Worm (Caenorhabditis elegans): ENCODE results near the gene affl-1.

The affl-1 gene

DNA sequence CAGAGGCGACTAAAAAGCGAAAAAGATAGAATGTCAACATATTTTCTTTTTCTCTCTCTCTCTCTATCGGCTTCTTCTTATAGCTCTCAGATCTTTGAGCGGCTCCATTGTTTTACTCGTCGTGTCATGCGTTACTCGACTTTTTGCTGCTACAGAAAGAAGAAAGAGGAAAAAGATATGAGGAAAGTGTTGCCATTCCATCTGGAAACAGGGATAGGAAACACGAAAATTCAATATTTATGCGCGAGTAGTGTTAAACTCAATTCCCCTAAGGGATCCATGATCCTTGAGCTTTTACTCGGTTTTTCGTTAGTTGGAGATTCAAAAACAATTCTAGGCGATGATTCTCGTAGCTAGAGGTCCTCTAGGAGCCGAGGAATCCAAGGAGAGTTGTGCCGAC, 15.8 kb downstream of the affl-1 start:
- peak in 1 of 2 experiments; percentile 58 for TF ChIP-seq unc-62 (GFP tag; optimal IDR thresholded peaks at IDR 0.05 in 1 of 2)
- no peak for TF ChIP-seq unc-62 (tag; optimal IDR thresholded peaks at IDR 0.05)
- no peak for TF ChIP-seq daf-12 (tag; optimal IDR thresholded peaks at IDR 0.05)

DNA sequence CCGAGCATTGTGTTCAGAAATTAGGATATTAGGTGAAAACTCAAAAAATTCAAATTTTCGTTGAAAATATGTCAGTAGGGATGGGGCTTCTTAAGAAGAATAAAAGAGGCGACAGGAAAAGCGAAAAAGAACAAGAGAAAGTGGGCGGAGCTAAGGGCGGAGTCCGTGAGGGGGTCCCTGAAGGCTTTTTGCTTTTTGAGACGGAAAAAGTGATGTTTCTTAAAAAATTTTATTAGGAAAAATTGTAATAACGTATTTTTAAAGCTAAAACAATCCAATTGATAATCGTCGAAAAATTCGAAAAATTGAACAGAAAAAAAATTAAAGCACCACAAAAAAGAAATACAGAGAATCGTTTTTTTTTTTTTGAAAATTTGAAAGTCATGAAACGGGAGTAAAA, 23.7 kb downstream of the affl-1 start, which contains the start of gene Y55B1BR.6:
Y55B1BR.6 (minus strand) TSS at position 101 of the 400 bp plus-strand sequence.
- TF ChIP-seq ceh-62 (tag; optimal IDR thresholded peaks at IDR 0.05) (no peak), snpc-4 (tag; optimal IDR thresholded peaks at IDR 0.05) (no peak), arid-1 (GFP tag; conservative IDR thresholded peaks at IDR 0.05) (no peak), nhr-6 (tag; optimal IDR thresholded peaks at IDR 0.05) (no peak), zag-1 (tag; optimal IDR thresholded peaks at IDR 0.05) (no peak), spr-3 (GFP tag; optimal IDR thresholded peaks at IDR 0.05) (no peak), lin-38 (GFP tag; IDR thresholded peaks at IDR 0.05) (no peak), mxl-2 (GFP tag; conservative IDR thresholded peaks at IDR 0.05) (no peak), lin-39 (tag; optimal IDR thresholded peaks at IDR 0.05) (no peak), nhr-111 (GFP tag; optimal IDR thresholded peaks at IDR 0.05) (no peak), aha-1 (tag) (no peak)

- no peak for TF ChIP-seq lin-13 (GFP tag; optimal IDR thresholded peaks at IDR 0.05)
- peak; percentile 41 for TF ChIP-seq dpl-1 (GFP tag; optimal IDR thresholded peaks at IDR 0.05)
- TF ChIP-seq F10B5.3 (tag; optimal IDR thresholded peaks at IDR 0.05) = no peak
- no peak for TF ChIP-seq ceh-32 (tag; optimal IDR thresholded peaks at IDR 0.05; ENCODE audit: poor library complexity)
- TF ChIP-seq Y48G9A.11 (GFP tag; IDR thresholded peaks at IDR 0.05) = no peak
- TF ChIP-seq fkh-10 (GFP tag; optimal IDR thresholded peaks at IDR 0.05) = no peak
- TF ChIP-seq snpc-1.2 (GFP tag; IDR thresholded peaks at IDR 0.05) = no peak
- no peak for TF ChIP-seq lin-39 (tag; optimal IDR thresholded peaks at IDR 0.05)
- no peak for TF ChIP-seq nhr-77 (tag; optimal IDR thresholded peaks at IDR 0.05)
- TF ChIP-seq F26F4.8 (GFP tag; conservative IDR thresholded peaks at IDR 0.05) = no peak
- peak; percentile 93 for TF ChIP-seq T20F7.1 (GFP tag; optimal IDR thresholded peaks at IDR 0.05)
Observed at ce11 chrIII:471644-472401, 31.8 kb downstream of the affl-1 start, which contains the start of the genes magu-1 and nemp-1. TSS of gene magu-1 (minus strand) at chrIII:471702. TSS of gene nemp-1 (plus strand) at chrIII:472317.

DNA sequence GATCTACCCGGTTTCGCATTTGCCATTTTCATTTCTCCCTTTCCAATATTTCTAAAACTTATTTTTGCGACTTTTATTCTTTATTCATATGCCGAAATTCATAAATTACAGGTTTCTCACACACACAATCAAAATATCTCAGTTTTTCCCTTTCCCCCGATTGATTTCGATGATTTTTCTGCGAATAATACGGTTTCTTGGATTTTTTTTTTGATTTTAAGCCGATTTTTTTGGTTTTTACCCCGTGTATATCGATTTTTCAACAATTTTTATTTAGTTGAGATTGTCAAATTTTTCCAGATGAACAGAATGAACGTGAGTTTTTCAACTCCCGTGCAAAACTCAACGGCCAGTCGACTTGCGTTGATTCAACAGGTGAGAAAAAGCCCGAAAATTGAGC, 35.1 kb downstream of the affl-1 start, which contains the start of gene mat-3:
mat-3 (plus strand) TSS at position 301 of the 400 bp plus-strand sequence.
- TF ChIP-seq attf-4 (tag; optimal IDR thresholded peaks at IDR 0.05) = no peak
- TF ChIP-seq nhr-111 (GFP tag; optimal IDR thresholded peaks at IDR 0.05) = no peak
- TF ChIP-seq nhr-6 (tag; optimal IDR thresholded peaks at IDR 0.05) = no peak
- no peak for TF ChIP-seq lin-15B (tag; optimal IDR thresholded peaks at IDR 0.05)
- TF ChIP-seq madf-5 (GFP tag; IDR thresholded peaks at IDR 0.05) = no peak
- no peak for TF ChIP-seq aly-2 (tag; optimal IDR thresholded peaks at IDR 0.05)
- no peak for TF ChIP-seq dpl-1 (GFP tag; optimal IDR thresholded peaks at IDR 0.05)
- TF ChIP-seq snpc-1.2 (GFP tag; IDR thresholded peaks at IDR 0.05) = no peak
- no peak for TF ChIP-seq hif-1 (tag; optimal IDR thresholded peaks at IDR 0.05)
- TF ChIP-seq ceh-28 (tag; optimal IDR thresholded peaks at IDR 0.05) = no peak
- TF ChIP-seq Y48G9A.11 (GFP tag; IDR thresholded peaks at IDR 0.05) = no peak
- no peak for TF ChIP-seq F37D6.2 (tag; optimal IDR thresholded peaks at IDR 0.05)
- TF ChIP-seq lir-3 (tag; optimal IDR thresholded peaks at IDR 0.05) = no peak
- no peak for TF ChIP-seq ceh-82 (tag; optimal IDR thresholded peaks at IDR 0.05)
- no peak for TF ChIP-seq mep-1 (tag; optimal IDR thresholded peaks at IDR 0.05)
- no peak for TF ChIP-seq ztf-11 (tag; optimal IDR thresholded peaks at IDR 0.05)
- TF ChIP-seq daf-16 (GFP tag; optimal IDR thresholded peaks at IDR 0.05) = no peak
- TF ChIP-seq daf-16 (tag; optimal IDR thresholded peaks at IDR 0.05) = no peak
- TF ChIP-seq ZK337.2 (GFP tag; IDR thresholded peaks at IDR 0.05) = no peak
- no peak for TF ChIP-seq ZK546.5 (tag; optimal IDR thresholded peaks at IDR 0.05)

Measured in whole organism, L4 larva.